Fruit fly (Drosophila melanogaster) whole organism: ENCODE data around the gene Rpp14a.

ENCODE experiments used
- CG8478 ChIP-seq: fragments of >200 bp; optimal IDR thresholded peaks from 2 replicates; lab custom pipeline; 2018; ENCODE audit warnings: inconsistent platforms
- Dll ChIP-seq: fragments of >200 bp; optimal IDR thresholded peaks from 2 replicates; lab custom pipeline; 2017
- psq ChIP-seq: fragments of >200 bp; optimal IDR thresholded peaks from 2 replicates; lab custom pipeline; 2017
- usp ChIP-seq: fragments of >200 bp; optimal IDR thresholded peaks from 2 replicates; lab custom pipeline; 2017; ENCODE audit warnings: missing biosample characterization, missing genetic modification characterization, mixed read lengths

dm6 chr3R:30105808-30106207, 49.1 kb downstream of the Rpp14a start:
- no peak for TF ChIP-seq psq (lab: Kevin White, UChicago)
- TF ChIP-seq usp (GFP tag; lab: Kevin White, UChicago): no peak
- TF ChIP-seq CG8478: no peak
- no peak for TF ChIP-seq Dll (lab: Kevin White, UChicago)
